Worm (Caenorhabditis elegans) whole organism, mixed stage, embryonic: ENCODE data around the gene cyn-12.

Experiments used
- M03D4.4 ChIP-seq: sonication (generic microtip); optimal IDR thresholded peaks from 2 replicates; lab custom pipeline; 2017; ENCODE audit warnings: mild to moderate bottlenecking, missing genetic modification characterization, missing compliant biosample characterization
- blmp-1 ChIP-seq: fragments of 150-350 bp; optimal IDR thresholded peaks from 2 replicates; lab custom pipeline; 2014; ENCODE audit warnings: missing biosample characterization, missing genetic modification characterization
- ceh-43 ChIP-seq: fragments of 200-800 bp; sonication (Bioruptor generic); optimal IDR thresholded peaks from 2 replicates; lab custom pipeline; 2018; ENCODE audit warnings: mild to moderate bottlenecking, missing genetic modification characterization, moderate library complexity, missing compliant biosample characterization
- elt-3 ChIP-seq: fragments of 150-350 bp; optimal IDR thresholded peaks from 2 replicates; lab custom pipeline; 2014; ENCODE audit warnings: missing biosample characterization, missing genetic modification characterization
- lin-32 ChIP-seq: fragments of 200-800 bp; sonication (Bioruptor generic); optimal IDR thresholded peaks from 2 replicates; lab custom pipeline; 2018; ENCODE audit warnings: mild to moderate bottlenecking, missing genetic modification characterization, missing compliant biosample characterization
- lsy-2 ChIP-seq: fragments of 150-350 bp; optimal IDR thresholded peaks from 2 replicates; lab custom pipeline; 2014; ENCODE audit warnings: missing biosample characterization, missing genetic modification characterization
- mls-2 ChIP-seq: sonication (generic microtip); optimal IDR thresholded peaks from 2 replicates; lab custom pipeline; 2016; ENCODE audit warnings: mild to moderate bottlenecking, missing genetic modification characterization, moderate library complexity, missing compliant biosample characterization
- nhr-12 ChIP-seq: fragments of 150-350 bp; optimal IDR thresholded peaks from 2 replicates; lab custom pipeline; 2014; ENCODE audit warnings: missing biosample characterization, missing genetic modification characterization
- snpc-4 ChIP-seq: fragments of 150-350 bp; optimal IDR thresholded peaks from 2 replicates; lab custom pipeline; 2014; ENCODE audit warnings: missing biosample characterization, missing genetic modification characterization
- unc-62 ChIP-seq: fragments of 150-350 bp; optimal IDR thresholded peaks from 2 replicates; lab custom pipeline; 2014; ENCODE audit warnings: missing biosample characterization, missing genetic modification reagents, missing genetic modification characterization
- ztf-11 ChIP-seq: fragments of 150-350 bp; optimal IDR thresholded peaks from 2 replicates; lab custom pipeline; 2014; ENCODE audit warnings: missing biosample characterization, missing genetic modification characterization

DNA sequence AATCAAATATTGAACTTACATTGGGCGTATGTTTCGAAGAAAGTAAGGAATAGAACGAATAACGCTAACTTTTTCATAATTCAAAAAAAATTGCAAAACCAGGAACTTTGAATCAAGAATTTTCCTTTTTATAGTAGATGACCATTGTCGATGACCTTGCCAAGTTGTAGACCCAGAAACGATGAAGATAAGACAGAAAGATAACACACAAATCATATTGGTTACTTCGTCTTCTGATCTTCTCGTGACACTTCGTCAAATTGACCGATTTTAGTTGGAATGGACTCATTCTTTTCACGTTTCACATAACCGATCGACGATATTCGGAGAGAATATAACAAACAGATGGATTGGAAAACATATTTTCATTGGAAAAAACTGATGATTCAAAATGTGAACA, 1.2 kb downstream of the cyn-12 start, which contains the start of gene grsp-3:
- TF ChIP-seq blmp-1 (tag; lab: Kevin White, UChicago) (no peak), mls-2 (tag; lab: Kevin White, UChicago) (no peak), snpc-4 (no peak), ztf-11 (tag; lab: Kevin White, UChicago) (no peak), M03D4.4 (tag; lab: Kevin White, UChicago) (no peak), lsy-2 (tag; lab: Kevin White, UChicago) (no peak), ceh-43 (GFP tag; lab: Kevin White, UChicago) (no peak), lin-32 (no peak), elt-3 (tag; lab: Kevin White, UChicago) (no peak), nhr-12 (tag; lab: Kevin White, UChicago) (no peak), unc-62 (no peak)
